Fruit fly (Drosophila melanogaster) whole organism, embryonic: Measurements from ENCODE around the gene Gcat.

Experiments used
- ATbp ChIP-seq: fragments of 200-800 bp; sonication (Bioruptor generic); optimal IDR thresholded peaks from 2 replicates; lab custom pipeline; 2017; ENCODE audit warnings: missing biosample characterization, mild to moderate bottlenecking, missing genetic modification characterization, missing genetic modification reagents
- Antp ChIP-seq: fragments of 200-800 bp; sonication (Bioruptor generic); optimal IDR thresholded peaks from 3 replicates; lab custom pipeline; 2016; ENCODE audit warnings: missing biosample characterization, missing genetic modification characterization
- CG10654 ChIP-seq: fragments of 200-800 bp; sonication (Bioruptor generic); optimal IDR thresholded peaks from 2 replicates; lab custom pipeline; 2016; ENCODE audit warnings: missing biosample characterization, missing genetic modification characterization
- CG11093 ChIP-seq: fragments of 200-800 bp; sonication (Bioruptor generic); IDR thresholded peaks from 3 replicates; pipeline ENCODE4 v1.3.6; 2022; ENCODE audit warnings: missing biosample characterization, missing genetic modification characterization
- CG11695 ChIP-seq: fragments of 200-800 bp; sonication (Bioruptor generic); IDR thresholded peaks from 3 replicates; pipeline ENCODE4 v1.3.6; 2022; ENCODE audit warnings: missing biosample characterization, missing genetic modification characterization
- CG12155 ChIP-seq: fragments of 200-800 bp; sonication (Bioruptor generic); optimal IDR thresholded peaks from 3 replicates; lab custom pipeline; 2016; ENCODE audit warnings: missing biosample characterization, missing genetic modification characterization
- CG12219 ChIP-seq: fragments of 200-800 bp; sonication (Bioruptor generic); optimal IDR thresholded peaks from 3 replicates; lab custom pipeline; 2018; ENCODE audit warnings: missing biosample characterization, mild to moderate bottlenecking, missing genetic modification characterization
- CG12744 ChIP-seq: fragments of 200-800 bp; sonication (Bioruptor generic); optimal IDR thresholded peaks from 2 replicates; lab custom pipeline; 2016; ENCODE audit warnings: missing biosample characterization, missing genetic modification characterization
- CG13287 ChIP-seq: fragments of 200-800 bp; sonication (Bioruptor generic); IDR thresholded peaks from 2 replicates; pipeline ENCODE4 v1.3.6; 2022; ENCODE audit warnings: missing biosample characterization, missing genetic modification characterization; ENCODE audit not compliant: partially characterized antibody
- CG13775 ChIP-seq: fragments of 200-800 bp; sonication (Bioruptor generic); optimal IDR thresholded peaks from 3 replicates; lab custom pipeline; 2017; ENCODE audit warnings: missing biosample characterization, mild to moderate bottlenecking, missing genetic modification characterization
- CG16815 ChIP-seq: fragments of 200-800 bp; sonication (Bioruptor generic); optimal IDR thresholded peaks from 3 replicates; lab custom pipeline; 2017; ENCODE audit warnings: missing biosample characterization, mild to moderate bottlenecking, missing genetic modification characterization
- CG17912 ChIP-seq: fragments of 200-800 bp; sonication (Bioruptor generic); optimal IDR thresholded peaks from 2 replicates; lab custom pipeline; 2018; ENCODE audit warnings: missing biosample characterization, mild to moderate bottlenecking, missing genetic modification characterization
- CG18476 ChIP-seq: fragments of 200-800 bp; sonication (Bioruptor generic); optimal IDR thresholded peaks from 2 replicates; lab custom pipeline; 2016; ENCODE audit warnings: missing biosample characterization, mild to moderate bottlenecking, missing genetic modification characterization
- CG18619 ChIP-seq: fragments of 200-800 bp; sonication (Bioruptor generic); optimal IDR thresholded peaks from 3 replicates; lab custom pipeline; 2017; ENCODE audit warnings: missing biosample characterization, mild to moderate bottlenecking, missing genetic modification characterization
- CG2678 ChIP-seq: fragments of 200-800 bp; sonication (Bioruptor generic); optimal IDR thresholded peaks from 3 replicates; lab custom pipeline; 2019; ENCODE audit warnings: missing biosample characterization, mild to moderate bottlenecking, missing genetic modification characterization, moderate library complexity
- CG3065 ChIP-seq: fragments of 200-800 bp; sonication (Bioruptor generic); optimal IDR thresholded peaks from 2 replicates; lab custom pipeline; 2016; ENCODE audit warnings: missing biosample characterization, missing genetic modification characterization
- CG31388 ChIP-seq: fragments of 200-800 bp; sonication (Bioruptor generic); optimal IDR thresholded peaks from 2 replicates; lab custom pipeline; 2016; ENCODE audit warnings: missing biosample characterization, missing genetic modification characterization
- CG34224 ChIP-seq: fragments of 200-800 bp; sonication (Bioruptor generic); IDR thresholded peaks from 3 replicates; pipeline ENCODE4 v1.3.6; 2022; ENCODE audit warnings: missing biosample characterization, missing genetic modification characterization; ENCODE audit not compliant: partially characterized antibody
- CG6254 ChIP-seq: fragments of 200-800 bp; sonication (Bioruptor generic); optimal IDR thresholded peaks from 3 replicates; lab custom pipeline; 2017; ENCODE audit warnings: mild to moderate bottlenecking, missing biosample characterization, missing genetic modification reagents, missing genetic modification characterization
- CG9932 ChIP-seq: fragments of 200-800 bp; sonication (Bioruptor generic); IDR thresholded peaks from 2 replicates; pipeline ENCODE4 v1.3.6; 2022; ENCODE audit warnings: missing biosample characterization, missing genetic modification characterization
- HLHmδ ChIP-seq: fragments of 200-800 bp; sonication (Bioruptor generic); optimal IDR thresholded peaks from 2 replicates; lab custom pipeline; 2018; ENCODE audit warnings: missing biosample characterization, mild to moderate bottlenecking, missing genetic modification characterization, moderate library complexity
- Hmr ChIP-seq: fragments of 200-800 bp; sonication (Bioruptor generic); optimal IDR thresholded peaks from 3 replicates; lab custom pipeline; 2017; ENCODE audit warnings: mild to moderate bottlenecking, missing biosample characterization, missing genetic modification reagents, missing genetic modification characterization
- Side ChIP-seq: fragments of 200-800 bp; sonication (Bioruptor generic); optimal IDR thresholded peaks from 2 replicates; lab custom pipeline; 2016; ENCODE audit warnings: missing biosample characterization, missing genetic modification characterization
- Six4 ChIP-seq: fragments of 200-800 bp; sonication (Bioruptor generic); optimal IDR thresholded peaks from 2 replicates; lab custom pipeline; 2016; ENCODE audit warnings: missing biosample characterization, missing genetic modification characterization
- Sry-δ ChIP-seq: fragments of 200-800 bp; sonication (Bioruptor generic); optimal IDR thresholded peaks from 2 replicates; lab custom pipeline; 2016; ENCODE audit warnings: missing biosample characterization, missing genetic modification characterization
- Tbp ChIP-seq: fragments of >200 bp; optimal IDR thresholded peaks from 2 replicates; lab custom pipeline; 2018; ENCODE audit warnings: missing biosample characterization, missing genetic modification characterization
- al ChIP-seq: fragments of 200-800 bp; sonication (Bioruptor generic); IDR thresholded peaks from 2 replicates; pipeline ENCODE4 v1.3.6; 2022; ENCODE audit warnings: missing biosample characterization, missing genetic modification characterization
- btn ChIP-seq: fragments of 200-800 bp; sonication (Bioruptor generic); optimal IDR thresholded peaks from 2 replicates; lab custom pipeline; 2016; ENCODE audit warnings: missing biosample characterization, missing genetic modification characterization
- cato ChIP-seq: fragments of 200-800 bp; sonication (Bioruptor generic); optimal IDR thresholded peaks from 2 replicates; lab custom pipeline; 2016; ENCODE audit warnings: missing biosample characterization, missing genetic modification characterization, borderline replicate concordance
- crc ChIP-seq: fragments of 200-800 bp; sonication (Bioruptor generic); optimal IDR thresholded peaks from 2 replicates; lab custom pipeline; 2016; ENCODE audit warnings: missing biosample characterization, missing genetic modification characterization
- crol ChIP-seq: fragments of 200-800 bp; sonication (Bioruptor generic); IDR thresholded peaks from 2 replicates; pipeline ENCODE4 v1.3.6; 2022; ENCODE audit warnings: missing biosample characterization, missing genetic modification characterization
- crp ChIP-seq, 2 experiments: fragments of 200-800 bp; sonication (Bioruptor generic); optimal IDR thresholded peaks; 2 replicates in 1 of 2; 3 replicates in 1 of 2; lab custom pipeline; 2017; ENCODE audit warnings: missing biosample characterization in 2 of 2, missing genetic modification characterization in 2 of 2, mild to moderate bottlenecking in 1 of 2, moderate library complexity in 1 of 2
- dimm ChIP-seq: fragments of 200-800 bp; sonication (Bioruptor generic); IDR thresholded peaks from 2 replicates; pipeline ENCODE4 v1.3.6; 2022; ENCODE audit warnings: missing biosample characterization, missing genetic modification characterization
- dpn ChIP-seq, 2 experiments: fragments of 200-800 bp; sonication (Bioruptor generic); optimal IDR thresholded peaks; 3 replicates each; lab custom pipeline; 2016; ENCODE audit warnings: missing biosample characterization in 2 of 2, missing genetic modification characterization in 2 of 2
- ewg ChIP-seq: fragments of 200-800 bp; sonication (Bioruptor generic); optimal IDR thresholded peaks from 3 replicates; lab custom pipeline; 2017; ENCODE audit warnings: mild to moderate bottlenecking, missing biosample characterization, missing genetic modification reagents, missing genetic modification characterization
- fd64A ChIP-seq: fragments of 200-800 bp; sonication (Bioruptor generic); optimal IDR thresholded peaks from 3 replicates; lab custom pipeline; 2018; ENCODE audit warnings: missing biosample characterization, mild to moderate bottlenecking, missing genetic modification characterization
- fd96Cb ChIP-seq: fragments of 200-800 bp; sonication (Bioruptor generic); optimal IDR thresholded peaks from 2 replicates; lab custom pipeline; 2018; ENCODE audit warnings: missing biosample characterization, mild to moderate bottlenecking, missing genetic modification characterization, moderate library complexity
- ken ChIP-seq: fragments of 200-800 bp; sonication (Bioruptor generic); IDR thresholded peaks from 3 replicates; pipeline ENCODE4 v1.3.6; 2022; ENCODE audit warnings: missing biosample characterization, missing genetic modification characterization
- kni ChIP-seq: fragments of 200-800 bp; sonication (Bioruptor generic); optimal IDR thresholded peaks from 3 replicates; lab custom pipeline; 2017; ENCODE audit warnings: mild to moderate bottlenecking, missing biosample characterization, missing genetic modification reagents, missing genetic modification characterization
- lilli ChIP-seq: fragments of 200-800 bp; sonication (Bioruptor generic); optimal IDR thresholded peaks from 3 replicates; lab custom pipeline; 2016; ENCODE audit warnings: missing biosample characterization, missing genetic modification characterization
- nmo ChIP-seq: fragments of 200-800 bp; sonication (Bioruptor generic); optimal IDR thresholded peaks from 2 replicates; lab custom pipeline; 2018; ENCODE audit warnings: missing biosample characterization, mild to moderate bottlenecking, missing genetic modification characterization, moderate library complexity
- otp ChIP-seq: fragments of 200-800 bp; sonication (Bioruptor generic); IDR thresholded peaks from 3 replicates; pipeline ENCODE4, ENCODE4 v1.3.6; 2022; ENCODE audit warnings: missing biosample characterization, missing genetic modification characterization
- salm ChIP-seq: fragments of 200-800 bp; sonication (Bioruptor generic); optimal IDR thresholded peaks from 2 replicates; lab custom pipeline; 2018; ENCODE audit warnings: missing biosample characterization, mild to moderate bottlenecking, missing genetic modification characterization
- sc ChIP-seq, 3 experiments: fragments of >200 bp in 2 of 3; fragments of 200-800 bp in 1 of 3; sonication (Bioruptor generic) in 1 of 3; optimal IDR thresholded peaks; 2 replicates in 2 of 3; 3 replicates in 1 of 3; lab custom pipeline; 2017; ENCODE audit warnings: mild to moderate bottlenecking in 1 of 3, missing biosample characterization in 1 of 3, missing genetic modification characterization in 1 of 3, missing genetic modification reagents in 1 of 3
- slbo ChIP-seq: fragments of 200-800 bp; sonication (Bioruptor generic); IDR thresholded peaks from 2 replicates; pipeline ENCODE4 v1.3.6; 2022; ENCODE audit warnings: missing biosample characterization, missing genetic modification characterization
- stc ChIP-seq: fragments of 200-800 bp; sonication (Bioruptor generic); IDR thresholded peaks from 2 replicates; pipeline ENCODE4 v1.3.6; 2022; ENCODE audit warnings: missing biosample characterization, missing genetic modification characterization
- tio ChIP-seq: fragments of 200-800 bp; sonication (Bioruptor generic); optimal IDR thresholded peaks from 2 replicates; lab custom pipeline; 2017; ENCODE audit warnings: missing biosample characterization, missing genetic modification characterization, inconsistent platforms
- tll ChIP-seq, 2 experiments: fragments of 200-800 bp in 1 of 2; fragments of >200 bp in 1 of 2; sonication (Bioruptor generic) in 1 of 2; optimal IDR thresholded peaks; 2 replicates each; lab custom pipeline; 2017 to 2019; ENCODE audit warnings: missing biosample characterization in 2 of 2, missing genetic modification characterization in 2 of 2, mild to moderate bottlenecking in 1 of 2, moderate library complexity in 1 of 2
- tx ChIP-seq: fragments of 200-800 bp; sonication (Bioruptor generic); optimal IDR thresholded peaks from 2 replicates; lab custom pipeline; 2016; ENCODE audit warnings: missing biosample characterization, missing genetic modification characterization
- wek ChIP-seq: fragments of 200-800 bp; sonication (Bioruptor generic); optimal IDR thresholded peaks from 3 replicates; lab custom pipeline; 2018; ENCODE audit warnings: missing biosample characterization, mild to moderate bottlenecking, missing genetic modification characterization, moderate library complexity

Gene Gcat

dm6 chr3L:11772608-11773017 is 28.0 kb downstream of the Gcat start (continued):
- TF ChIP-seq ken (no peak), ATbp (no peak), slbo (GFP tag; lab: Robert Waterston, UW) (no peak), CG9932 (no peak), CG6254 (GFP tag; lab: Kevin White, UChicago) (no peak), btn (GFP tag; lab: Kevin White, UChicago) (no peak), Sry-δ (GFP tag; lab: Kevin White, UChicago) (no peak), lilli (GFP tag; lab: Kevin White, UChicago) (no peak), CG12744 (GFP tag; lab: Kevin White, UChicago) (no peak), sc (optimal IDR thresholded peaks at IDR 0.05; lab: Kevin White, UChicago) (no peak), sc (GFP tag; optimal IDR thresholded peaks at IDR 0.05; lab: Kevin White, UChicago) (no peak), crol (GFP tag; lab: Robert Waterston, UW) (peak; percentile 95), CG13775 (GFP tag; lab: Kevin White, UChicago) (no peak), al (no peak), kni (no peak), nmo (GFP tag; lab: Kevin White, UChicago) (no peak), salm (peak; percentile 23), Hmr (GFP tag; lab: Kevin White, UChicago) (peak; percentile 35), cato (GFP tag; lab: Kevin White, UChicago) (no peak), tx (GFP tag; lab: Kevin White, UChicago) (no peak), Tbp (no peak), stc (GFP tag; lab: Robert Waterston, UW) (0 out of 2 replicates have a peak, but pooled peaks have one; percentile 12), otp (GFP tag; lab: Robert Waterston, UW) (0 out of 3 replicates have a peak, but pooled peaks have one; percentile 25), HLHmδ (GFP tag; lab: Kevin White, UChicago) (no peak), fd64A (GFP tag; lab: Kevin White, UChicago) (no peak), CG13287 (GFP tag; lab: Robert Waterston, UW) (peak; percentile 16; the same call in 1 of the 2 replicates), ewg (no peak), crp (GFP tag; optimal IDR thresholded peaks at IDR 0.05; lab: Kevin White, UChicago) (no peak), tio (GFP tag; lab: Kevin White, UChicago) (no peak), dimm (no peak), CG18619 (no peak), Antp (no peak), CG31388 (no peak), CG34224 (0 out of 3 replicates have a peak, but pooled peaks have one; percentile 13), CG11093 (GFP tag; lab: Robert Waterston, UW) (no peak), CG12155 (no peak), CG2678 (tag; lab: Kevin White, UChicago) (peak; percentile 24), crc (GFP tag; lab: Kevin White, UChicago) (no peak), CG10654 (GFP tag; lab: Kevin White, UChicago) (no peak), Side (GFP tag; lab: Kevin White, UChicago) (no peak), CG3065 (GFP tag; lab: Kevin White, UChicago) (peak; percentile 55), Six4 (no peak), wek (GFP tag; lab: Kevin White, UChicago) (peak; percentile 10), fd96Cb (tag; lab: Kevin White, UChicago) (no peak), CG12219 (GFP tag; lab: Kevin White, UChicago) (no peak), CG16815 (no peak), CG17912 (GFP tag; lab: Kevin White, UChicago) (peak; percentile 12), tll (GFP tag; optimal IDR thresholded peaks at IDR 0.05; lab: Kevin White, UChicago) (no peak), dpn (GFP tag; optimal IDR thresholded peaks at IDR 0.05; lab: Kevin White, UChicago) (no peak), CG11695 (GFP tag; lab: Robert Waterston, UW) (0 out of 3 replicates have a peak, but pooled peaks have one; percentile 16), CG18476 (no peak)
